Fruit fly (Drosophila melanogaster) whole organism, wandering third instar larva: ENCODE measurements around the gene Jon99Fii.

ENCODE experiments used
- Abd-B ChIP-seq: fragments of >200 bp; optimal IDR thresholded peaks from 2 replicates; lab custom pipeline; 2017; ENCODE audit warnings: missing biosample characterization, missing genetic modification characterization
- CG32264 ChIP-seq: fragments of 200-800 bp; sonication (Bioruptor generic); optimal IDR thresholded peaks from 2 replicates; lab custom pipeline; 2016; ENCODE audit warnings: missing biosample characterization, missing genetic modification characterization
- CG9705 ChIP-seq: fragments of 200-800 bp; sonication (Bioruptor generic); optimal IDR thresholded peaks from 2 replicates; lab custom pipeline; 2018; ENCODE audit warnings: missing biosample characterization, mild to moderate bottlenecking, missing genetic modification characterization
- CrebA ChIP-seq: fragments of 200-800 bp; sonication (Bioruptor generic); optimal IDR thresholded peaks from 2 replicates; lab custom pipeline; 2016; ENCODE audit warnings: missing biosample characterization, mild to moderate bottlenecking, missing genetic modification characterization, borderline replicate concordance
- Dfd ChIP-seq: fragments of >200 bp; optimal IDR thresholded peaks from 2 replicates; lab custom pipeline; 2017; ENCODE audit warnings: missing biosample characterization, missing genetic modification characterization
- Dif ChIP-seq: fragments of 200-275, 200-300 bp; sonication (Bioruptor generic); optimal IDR thresholded peaks from 2 replicates; lab custom pipeline; 2018; ENCODE audit warnings: missing biosample characterization, missing genetic modification characterization; ENCODE audit not compliant: partially characterized antibody
- GATAd ChIP-seq: sonication (Bioruptor generic); optimal IDR thresholded peaks from 2 replicates; lab custom pipeline; 2016; ENCODE audit warnings: missing biosample characterization, missing genetic modification characterization
- Hnf4 ChIP-seq: fragments of 200-800 bp; sonication (Bioruptor generic); optimal IDR thresholded peaks from 2 replicates; lab custom pipeline; 2016; ENCODE audit warnings: missing biosample characterization, mild to moderate bottlenecking, missing genetic modification characterization
- Hr83 ChIP-seq: fragments of 200-300 bp; sonication (Bioruptor generic); optimal IDR thresholded peaks from 2 replicates; lab custom pipeline; 2016; ENCODE audit warnings: missing biosample characterization, mild to moderate bottlenecking, missing genetic modification characterization, moderate library complexity; ENCODE audit not compliant: poor library complexity, severe bottlenecking
- Jra ChIP-seq: sonication (Bioruptor generic); optimal IDR thresholded peaks from 2 replicates; lab custom pipeline; 2016; ENCODE audit warnings: missing biosample characterization, missing genetic modification characterization
- Mio ChIP-seq: sonication (Bioruptor generic); optimal IDR thresholded peaks from 2 replicates; lab custom pipeline; 2016; ENCODE audit warnings: missing biosample characterization, missing genetic modification characterization
- Myc ChIP-seq: fragments of >200 bp; optimal IDR thresholded peaks from 2 replicates; lab custom pipeline; 2017
- OdsH ChIP-seq: fragments of 200-800 bp; sonication (Bioruptor generic); optimal IDR thresholded peaks from 2 replicates; lab custom pipeline; 2016; ENCODE audit warnings: missing biosample characterization, mild to moderate bottlenecking, missing genetic modification characterization
- Rel ChIP-seq, 2 experiments: fragments of 200-800 bp; sonication (Bioruptor generic) in 1 of 2; optimal IDR thresholded peaks; 2 replicates in 1 of 2; 3 replicates in 1 of 2; lab custom pipeline; 2016 to 2019; ENCODE audit warnings: mild to moderate bottlenecking in 2 of 2, missing biosample characterization in 2 of 2, missing genetic modification characterization in 2 of 2, moderate library complexity in 1 of 2
- Sp1 ChIP-seq: fragments of 200-800 bp; sonication (Bioruptor generic); optimal IDR thresholded peaks from 3 replicates; lab custom pipeline; 2019; ENCODE audit warnings: missing biosample characterization, mild to moderate bottlenecking, missing genetic modification characterization, moderate library complexity
- Vsx2 ChIP-seq: fragments of 200-300, 225-300 bp; sonication (Bioruptor generic); optimal IDR thresholded peaks from 2 replicates; lab custom pipeline; 2018; ENCODE audit warnings: missing biosample characterization, missing genetic modification characterization; ENCODE audit not compliant: partially characterized antibody
- br ChIP-seq: fragments of 200-800 bp; sonication (Bioruptor generic); optimal IDR thresholded peaks from 2 replicates; lab custom pipeline; 2016; ENCODE audit warnings: missing biosample characterization, missing genetic modification characterization
- brk ChIP-seq: fragments of 200-800 bp; sonication (Bioruptor generic); optimal IDR thresholded peaks from 2 replicates; lab custom pipeline; 2016; ENCODE audit warnings: missing biosample characterization, mild to moderate bottlenecking, missing genetic modification characterization
- dl ChIP-seq, 2 experiments: fragments of 175-275, 200-275 bp in 1 of 2; fragments of 200-275 bp in 1 of 2; sonication (Bioruptor generic); optimal IDR thresholded peaks; lab custom pipeline; 2018; ENCODE audit warnings: mild to moderate bottlenecking in 2 of 2, missing biosample characterization in 2 of 2, missing genetic modification characterization in 2 of 2, moderate library complexity in 2 of 2; ENCODE audit not compliant: partially characterized antibody in 2 of 2, insufficient read depth in 1 of 2
- dmrt93B ChIP-seq: fragments of 200-800 bp; sonication (Bioruptor generic); optimal IDR thresholded peaks from 2 replicates; lab custom pipeline; 2018; ENCODE audit warnings: missing biosample characterization, mild to moderate bottlenecking, missing genetic modification characterization
- dsf ChIP-seq: sonication (Bioruptor generic); optimal IDR thresholded peaks from 2 replicates; lab custom pipeline; 2016; ENCODE audit warnings: missing biosample characterization, missing genetic modification characterization, borderline replicate concordance
- ey ChIP-seq: fragments of 200-800 bp; sonication (Bioruptor generic); optimal IDR thresholded peaks from 2 replicates; lab custom pipeline; 2016; ENCODE audit warnings: missing biosample characterization, missing genetic modification characterization
- foxo ChIP-seq, 2 experiments: fragments of 200-800 bp; sonication (Bioruptor generic); optimal IDR thresholded peaks; 2 replicates in 1 of 2; 3 replicates in 1 of 2; lab custom pipeline; 2016 to 2017; ENCODE audit warnings: missing biosample characterization in 2 of 2, missing genetic modification characterization in 2 of 2
- fru ChIP-seq: fragments of 200-800 bp; sonication (Bioruptor generic); optimal IDR thresholded peaks from 3 replicates; lab custom pipeline; 2016; ENCODE audit warnings: missing biosample characterization, mild to moderate bottlenecking, missing genetic modification characterization
- h ChIP-seq: fragments of 200-800 bp; sonication (Bioruptor generic); optimal IDR thresholded peaks from 3 replicates; lab custom pipeline; 2016; ENCODE audit warnings: missing biosample characterization, mild to moderate bottlenecking, missing genetic modification characterization
- jim ChIP-seq: fragments of 175-275, 200-325 bp; sonication (Bioruptor generic); optimal IDR thresholded peaks from 2 replicates; lab custom pipeline; 2016; ENCODE audit warnings: missing biosample characterization, mild to moderate bottlenecking, missing genetic modification characterization
- lola ChIP-seq: fragments of >200 bp; optimal IDR thresholded peaks from 2 replicates; lab custom pipeline; 2017; ENCODE audit warnings: missing biosample characterization, missing genetic modification characterization
- rgr ChIP-seq: fragments of 200-800 bp; sonication (Bioruptor generic); optimal IDR thresholded peaks from 3 replicates; lab custom pipeline; 2016; ENCODE audit warnings: missing biosample characterization, mild to moderate bottlenecking, missing genetic modification characterization
- sage ChIP-seq: fragments of 200-800 bp; sonication (Bioruptor generic); optimal IDR thresholded peaks from 2 replicates; lab custom pipeline; 2016; ENCODE audit warnings: missing biosample characterization, mild to moderate bottlenecking, missing genetic modification characterization
- usp ChIP-seq: fragments of >200 bp; optimal IDR thresholded peaks from 2 replicates; lab custom pipeline; 2017; ENCODE audit warnings: missing biosample characterization, missing genetic modification characterization
- woc ChIP-seq: sonication (Bioruptor generic); optimal IDR thresholded peaks from 2 replicates; lab custom pipeline; 2016; ENCODE audit warnings: missing biosample characterization, mild to moderate bottlenecking, missing genetic modification characterization

The Jon99Fii gene

DNA sequence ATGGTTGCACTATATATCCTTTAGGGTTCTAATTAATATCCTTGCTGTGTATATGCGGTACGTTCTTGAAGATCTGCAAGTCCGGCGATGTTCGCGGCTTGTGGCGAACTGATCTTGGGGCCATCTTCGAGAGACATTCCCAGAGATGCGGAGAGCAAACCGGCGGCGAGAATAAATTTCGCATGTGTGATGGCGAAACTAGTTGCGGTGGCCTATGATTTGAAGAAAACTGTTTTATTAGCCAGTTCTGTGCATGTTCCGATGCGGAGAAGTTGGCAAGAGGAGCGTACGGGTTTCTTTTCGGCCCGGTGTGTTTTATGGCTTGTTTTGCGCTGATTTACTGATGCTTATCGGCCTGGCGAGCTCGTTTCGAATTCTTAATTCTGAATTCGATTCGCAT is 12.5 kb upstream of the Jon99Fii start, which contains the start of gene PH4alphaNE1:
PH4alphaNE1 (minus strand) TSS at position 101 of the 400 bp plus-strand sequence.
- TF ChIP-seq jim (GFP tag; lab: Kevin White, UChicago) (no peak), Dif (GFP tag; lab: Kevin White, UChicago) (no peak)

DNA sequence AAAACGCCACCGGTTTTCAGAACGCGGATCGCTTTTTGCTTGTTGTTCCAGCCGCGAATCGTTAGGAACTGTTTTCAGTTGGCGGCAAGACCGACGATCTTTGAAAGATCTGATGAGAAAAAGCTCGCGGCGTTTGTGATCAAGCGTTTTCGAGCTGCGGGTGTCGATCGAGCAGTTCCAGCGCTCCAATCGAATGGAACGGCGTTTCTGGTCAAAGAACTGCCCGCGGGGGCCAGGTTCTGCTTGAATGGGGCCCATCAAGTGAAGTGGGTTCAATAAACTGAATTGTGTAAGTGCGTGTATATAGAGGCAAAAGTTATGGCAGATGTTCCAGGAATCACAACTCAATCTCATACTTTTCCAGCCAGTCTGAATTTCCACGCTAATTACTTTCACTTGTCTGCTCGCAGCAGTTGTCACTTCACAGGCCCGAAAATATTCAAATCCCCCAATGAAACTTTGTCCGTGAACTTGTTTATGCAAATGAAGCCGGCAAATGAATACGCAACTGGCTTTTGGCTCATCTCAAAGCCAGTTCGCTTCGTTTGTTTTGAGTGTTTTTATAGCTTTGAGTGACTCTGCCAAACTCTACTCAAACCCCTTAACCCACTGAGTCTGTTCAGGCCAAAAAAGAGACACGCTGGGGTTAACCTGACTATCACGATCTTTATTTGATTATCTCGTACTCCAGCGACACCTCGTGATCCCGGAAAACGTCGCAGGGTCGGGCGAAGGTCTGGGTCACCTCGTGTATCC is 8.6 kb upstream of the Jon99Fii start, which contains the start of gene PH4alphaMP:
PH4alphaMP (minus strand) TSS at position 51 of the 756 bp plus-strand sequence.
- TF ChIP-seq Rel (GFP tag; optimal IDR thresholded peaks at IDR 0.05; lab: Kevin White, UChicago) (no peak), Rel (tag; optimal IDR thresholded peaks at IDR 0.05; lab: Kevin White, UChicago) (no peak), Dif (GFP tag; lab: Kevin White, UChicago) (no peak), Hr83 (GFP tag; lab: Kevin White, UChicago) (no peak), h (no peak), lola (GFP tag; lab: Kevin White, UChicago) (no peak), Sp1 (no peak), fru (GFP tag; lab: Kevin White, UChicago) (no peak), CG9705 (GFP tag; lab: Kevin White, UChicago) (no peak), rgr (GFP tag; lab: Kevin White, UChicago) (no peak), OdsH (GFP tag; lab: Kevin White, UChicago) (no peak), CrebA (no peak), brk (GFP tag; lab: Kevin White, UChicago) (no peak), Vsx2 (GFP tag; lab: Kevin White, UChicago) (no peak)

DNA sequence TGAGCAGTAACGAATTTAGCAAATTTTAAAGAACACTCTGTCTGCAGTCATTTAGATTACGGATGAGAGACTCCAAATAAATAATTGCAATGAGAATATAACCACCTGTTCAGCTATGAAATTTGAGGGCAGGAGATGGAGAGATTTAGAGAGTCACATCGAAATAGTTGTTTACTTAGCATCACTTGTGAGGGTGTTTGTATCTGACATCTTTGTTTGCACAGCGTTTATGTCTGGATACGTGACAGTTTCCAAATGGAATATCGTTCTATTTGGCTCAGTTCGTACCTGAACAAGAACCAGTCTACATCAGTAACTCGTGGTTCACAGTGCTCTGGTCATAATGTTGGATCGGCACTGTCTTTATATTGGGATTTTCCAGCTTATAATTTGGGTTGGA is 2.1 kb upstream of the Jon99Fii start, which contains the start of gene PH4alphaSG2:
PH4alphaSG2 (plus strand) TSS at position 278 of the 400 bp plus-strand sequence.
- TF ChIP-seq OdsH (GFP tag; lab: Kevin White, UChicago) (peak; percentile 4), jim (GFP tag; lab: Kevin White, UChicago) (no peak), dsf (GFP tag; lab: Kevin White, UChicago) (no peak), Abd-B (GFP tag; lab: Kevin White, UChicago) (no peak), Sp1 (no peak), foxo (GFP tag; optimal IDR thresholded peaks at IDR 0.05; lab: Kevin White, UChicago) (no peak), Dfd (GFP tag; lab: Kevin White, UChicago) (no peak), dmrt93B (GFP tag; lab: Kevin White, UChicago) (no peak), Mio (no peak), br (GFP tag; lab: Kevin White, UChicago) (no peak), usp (GFP tag; lab: Kevin White, UChicago) (no peak), lola (GFP tag; lab: Kevin White, UChicago) (no peak), Rel (GFP tag; optimal IDR thresholded peaks at IDR 0.05; lab: Kevin White, UChicago) (no peak), Rel (tag; optimal IDR thresholded peaks at IDR 0.05; lab: Kevin White, UChicago) (no peak), CG32264 (no peak), GATAd (GFP tag; lab: Kevin White, UChicago) (no peak), h (peak; percentile 84), dl (GFP tag; optimal IDR thresholded peaks at IDR 0.05; lab: Kevin White, UChicago; ENCODE audit: insufficient read depth in 1 of 2, partially characterized antibody in 2 of 2) (no peak)

DNA sequence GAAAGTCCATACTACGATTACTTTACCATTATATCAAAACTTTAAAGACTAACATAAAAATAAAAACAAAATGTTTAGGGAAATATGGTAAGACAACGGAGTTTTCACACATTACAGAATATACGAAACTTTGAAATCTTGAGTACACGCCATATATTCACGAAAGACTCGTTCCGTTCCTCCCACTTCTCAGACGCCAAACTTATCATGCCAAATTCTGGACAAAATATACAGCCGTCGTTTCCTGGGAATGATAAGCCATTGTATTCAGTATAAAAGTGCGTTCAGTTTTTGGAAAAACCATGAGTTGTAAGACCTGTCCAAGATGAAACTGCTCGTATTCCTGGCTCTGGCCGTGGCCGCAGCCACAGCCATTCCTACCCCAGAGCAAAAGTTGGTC is 935 bp upstream of the Jon99Fii start, which contains the start of gene Jon99Fi:
Jon99Fi (plus strand) TSS at position 301 of the 400 bp plus-strand sequence.
- TF ChIP-seq lola (GFP tag; lab: Kevin White, UChicago) (no peak), GATAd (GFP tag; lab: Kevin White, UChicago) (no peak), Hnf4 (no peak), rgr (GFP tag; lab: Kevin White, UChicago) (no peak), jim (GFP tag; lab: Kevin White, UChicago) (no peak), Sp1 (no peak), fru (GFP tag; lab: Kevin White, UChicago) (no peak), Hr83 (GFP tag; lab: Kevin White, UChicago) (no peak), Abd-B (GFP tag; lab: Kevin White, UChicago) (no peak), Rel (GFP tag; optimal IDR thresholded peaks at IDR 0.05; lab: Kevin White, UChicago) (no peak), Rel (tag; optimal IDR thresholded peaks at IDR 0.05; lab: Kevin White, UChicago) (no peak), ey (no peak), sage (GFP tag; lab: Kevin White, UChicago) (no peak), Myc (lab: Kevin White, UChicago) (no peak), Jra (GFP tag; lab: Kevin White, UChicago) (no peak), woc (GFP tag; lab: Kevin White, UChicago) (no peak), br (GFP tag; lab: Kevin White, UChicago) (no peak), dsf (GFP tag; lab: Kevin White, UChicago) (no peak), Mio (no peak)
